Fruit fly (Drosophila melanogaster): Measurements from ENCODE around the gene eIF4E5.

DNA sequence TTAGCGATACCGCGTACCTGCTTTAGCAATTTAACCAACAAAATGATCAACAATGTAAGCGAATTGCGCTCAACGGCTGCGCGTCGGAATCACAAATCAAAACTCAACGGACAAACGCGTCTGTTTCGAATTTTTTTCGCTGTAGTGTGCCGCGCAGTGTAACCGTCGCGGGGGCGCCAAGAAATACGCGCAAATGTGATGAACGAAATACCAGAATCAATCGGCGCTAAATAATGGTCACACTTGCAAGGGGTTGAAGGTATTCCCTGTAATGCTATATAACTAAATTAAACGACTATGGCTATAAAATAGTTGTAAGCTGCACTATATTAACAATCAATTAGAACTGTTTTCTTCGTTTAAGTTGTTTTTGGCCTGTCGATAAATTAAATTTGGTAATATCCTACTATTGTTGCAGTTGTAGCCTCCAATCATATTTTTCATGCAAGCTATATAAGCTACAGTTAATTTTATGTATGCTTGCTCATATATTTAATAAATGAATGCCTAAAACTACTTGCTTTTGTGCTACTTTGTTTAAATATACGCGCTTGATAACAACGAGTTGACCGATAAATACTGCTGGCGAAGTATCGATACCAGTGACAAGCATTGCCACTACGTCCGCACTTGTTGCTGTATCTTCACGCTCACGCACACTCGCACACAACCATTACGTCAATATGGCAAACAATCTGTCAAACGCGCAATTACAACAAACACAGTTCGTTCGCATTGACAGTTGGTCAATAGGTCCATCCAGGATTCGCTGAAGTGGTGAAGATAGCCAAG lies 17.3 kb downstream of the eIF4E5 start, which contains the start of the genes pbl and CG8281:
- TF ChIP-seq CG4318 (GFP tag; optimal IDR thresholded peaks at IDR 0.05), result no peak
- no peak for TF ChIP-seq CG6854 (GFP tag; optimal IDR thresholded peaks at IDR 0.05)
- TF ChIP-seq dsx (GFP tag; optimal IDR thresholded peaks at IDR 0.05; ENCODE audit: poor library complexity, severe bottlenecking), result peak; percentile 87
- TF ChIP-seq CG11762 (GFP tag; optimal IDR thresholded peaks at IDR 0.05; ENCODE audit: insufficient read depth), result no peak
- TF ChIP-seq CG6276 (GFP tag; optimal IDR thresholded peaks at IDR 0.05), result no peak
- TF ChIP-seq CG6163 (GFP tag; IDR thresholded peaks at IDR 0.05), result peak; percentile 65; the same call in 2 of the 3 replicates
- no peak for TF ChIP-seq Lpt (GFP tag; optimal IDR thresholded peaks at IDR 0.05)

Data from whole organism, prepupa.